Fruit fly (Drosophila melanogaster): ENCODE measurements around the gene Cpr30F.

DNA sequence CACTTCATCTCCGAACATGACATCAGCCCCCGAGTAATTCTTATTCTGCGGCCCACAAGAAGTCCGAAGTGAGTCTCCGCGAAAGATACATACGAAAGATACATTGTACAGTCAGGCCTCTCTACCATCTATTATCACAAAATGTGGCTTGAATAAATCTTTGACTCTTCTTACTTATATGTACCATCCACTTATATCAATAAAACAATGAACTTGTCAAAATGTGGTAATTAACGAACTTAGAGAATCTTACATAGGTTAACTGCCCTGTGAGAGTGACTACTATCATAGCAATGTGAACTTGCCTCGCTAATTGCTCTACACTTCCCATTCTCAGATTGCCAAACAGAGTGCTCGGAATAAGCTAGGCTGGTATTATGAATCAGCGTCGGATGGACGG is 26.3 kb downstream of the Cpr30F start:
- TF ChIP-seq lz (GFP tag; optimal IDR thresholded peaks at IDR 0.05) (no peak), CG6276 (GFP tag; optimal IDR thresholded peaks at IDR 0.05) (peak; percentile 29), Ets96B (tag; optimal IDR thresholded peaks at IDR 0.05) (peak; percentile 53), Hr39 (GFP tag; optimal IDR thresholded peaks at IDR 0.05) (no peak), vri (GFP tag; optimal IDR thresholded peaks at IDR 0.05) (no peak), eg (GFP tag; IDR thresholded peaks at IDR 0.05) (peak; percentile 74), CG16779 (tag; optimal IDR thresholded peaks at IDR 0.05) (no peak), fd59A (GFP tag; optimal IDR thresholded peaks at IDR 0.05) (no peak), Eip75B (GFP tag; optimal IDR thresholded peaks at IDR 0.05) (no peak), dsx (GFP tag; optimal IDR thresholded peaks at IDR 0.05; ENCODE audit: poor library complexity, severe bottlenecking) (peak; percentile 6), CG15336 (GFP tag; IDR thresholded peaks at IDR 0.05) (peak; percentile 50; the same call in 1 of the 2 replicates), CG7368 (GFP tag; optimal IDR thresholded peaks at IDR 0.05) (peak; percentile 7), CG11902 (GFP tag; optimal IDR thresholded peaks at IDR 0.05) (no peak), CG9139 (GFP tag; optimal IDR thresholded peaks at IDR 0.05) (no peak)

Data from whole organism, prepupa.